Fruit fly (Drosophila melanogaster) whole organism, adult: ENCODE results near the gene ras.

ENCODE experiments used
- CG11617 ChIP-seq: fragments of 200-800 bp; sonication (Bioruptor generic); optimal IDR thresholded peaks from 2 replicates; lab custom pipeline; 2017; ENCODE audit warnings: mild to moderate bottlenecking, missing biosample characterization, missing genetic modification reagents, missing genetic modification characterization
- CG12768 ChIP-seq: fragments of 200-800 bp; sonication (Bioruptor generic); optimal IDR thresholded peaks from 2 replicates; lab custom pipeline; 2017; ENCODE audit warnings: missing biosample characterization, missing genetic modification characterization, mild to moderate bottlenecking, moderate library complexity, missing genetic modification reagents
- CG14711 ChIP-seq: fragments of 200-800 bp; sonication (Bioruptor generic); optimal IDR thresholded peaks from 2 replicates; lab custom pipeline; 2018; ENCODE audit warnings: missing biosample characterization, mild to moderate bottlenecking, missing genetic modification characterization, moderate library complexity
- CG1620 ChIP-seq: fragments of 200-800 bp; sonication (Bioruptor generic); optimal IDR thresholded peaks from 2 replicates; lab custom pipeline; 2016; ENCODE audit warnings: missing biosample characterization, missing genetic modification characterization
- CG33017 ChIP-seq: fragments of 200-800 bp; sonication (Bioruptor generic); optimal IDR thresholded peaks from 2 replicates; lab custom pipeline; 2018; ENCODE audit warnings: missing biosample characterization, mild to moderate bottlenecking, missing genetic modification characterization, moderate library complexity
- CG5204 ChIP-seq: fragments of 200-800 bp; sonication (Bioruptor generic); optimal IDR thresholded peaks from 2 replicates; lab custom pipeline; 2016; ENCODE audit warnings: missing biosample characterization, missing genetic modification characterization
- CG7045 ChIP-seq: fragments of 200-800 bp; sonication (Bioruptor generic); optimal IDR thresholded peaks from 2 replicates; lab custom pipeline; 2017; ENCODE audit warnings: missing biosample characterization, mild to moderate bottlenecking, missing genetic modification characterization
- CG7101 ChIP-seq: fragments of 200-800 bp; sonication (Bioruptor generic); optimal IDR thresholded peaks from 2 replicates; lab custom pipeline; 2018; ENCODE audit warnings: missing biosample characterization, mild to moderate bottlenecking, missing genetic modification characterization, moderate library complexity
- Clk ChIP-seq: fragments of 200-800 bp; sonication (Bioruptor generic); optimal IDR thresholded peaks from 2 replicates; lab custom pipeline; 2017; ENCODE audit warnings: missing biosample characterization, missing genetic modification characterization
- Crg-1 ChIP-seq: fragments of 200-800 bp; sonication (Bioruptor generic); optimal IDR thresholded peaks from 2 replicates; lab custom pipeline; 2016; ENCODE audit warnings: missing biosample characterization, missing genetic modification characterization
- Hr96 ChIP-seq: fragments of 200-800 bp; sonication (Bioruptor generic); optimal IDR thresholded peaks from 2 replicates; lab custom pipeline; 2016; ENCODE audit warnings: missing biosample characterization, missing genetic modification characterization
- Mnt ChIP-seq: fragments of 200-800 bp; sonication (Bioruptor generic); optimal IDR thresholded peaks from 2 replicates; lab custom pipeline; 2016; ENCODE audit warnings: missing biosample characterization, mild to moderate bottlenecking, missing genetic modification characterization
- bab1 ChIP-seq: fragments of 200-800 bp; sonication (Bioruptor generic); optimal IDR thresholded peaks from 3 replicates; lab custom pipeline; 2019; ENCODE audit warnings: missing biosample characterization, mild to moderate bottlenecking, missing genetic modification characterization, moderate library complexity
- cic ChIP-seq: fragments of 200-800 bp; sonication (Bioruptor generic); optimal IDR thresholded peaks from 2 replicates; lab custom pipeline; 2017; ENCODE audit warnings: missing biosample characterization, mild to moderate bottlenecking, missing genetic modification characterization, moderate library complexity
- cnc ChIP-seq, 2 experiments: fragments of >200 bp; optimal IDR thresholded peaks; 2 replicates each; lab custom pipeline; 2017
- kay ChIP-seq: fragments of 200-800 bp; sonication (Bioruptor generic); peaks from one replicate; lab custom pipeline; 2016; ENCODE audit warnings: missing biosample characterization, missing genetic modification characterization, borderline replicate concordance
- ovo ChIP-seq: fragments of 200-800 bp; sonication (Bioruptor generic); optimal IDR thresholded peaks from 2 replicates; lab custom pipeline; 2016; ENCODE audit warnings: missing biosample characterization, missing genetic modification characterization
- pad ChIP-seq: fragments of 200-800 bp; sonication (Bioruptor generic); optimal IDR thresholded peaks from 3 replicates; lab custom pipeline; 2017; ENCODE audit warnings: missing biosample characterization, missing genetic modification characterization, mild to moderate bottlenecking, moderate library complexity, missing genetic modification reagents
- tj ChIP-seq: fragments of 200-800 bp; sonication (Bioruptor generic); optimal IDR thresholded peaks from 3 replicates; lab custom pipeline; 2017; ENCODE audit warnings: missing biosample characterization, mild to moderate bottlenecking, missing genetic modification characterization, moderate library complexity
- toe ChIP-seq: fragments of 200-800 bp; sonication (Bioruptor generic); optimal IDR thresholded peaks from 2 replicates; lab custom pipeline; 2016; ENCODE audit warnings: missing biosample characterization, missing genetic modification characterization

The ras gene

DNA sequence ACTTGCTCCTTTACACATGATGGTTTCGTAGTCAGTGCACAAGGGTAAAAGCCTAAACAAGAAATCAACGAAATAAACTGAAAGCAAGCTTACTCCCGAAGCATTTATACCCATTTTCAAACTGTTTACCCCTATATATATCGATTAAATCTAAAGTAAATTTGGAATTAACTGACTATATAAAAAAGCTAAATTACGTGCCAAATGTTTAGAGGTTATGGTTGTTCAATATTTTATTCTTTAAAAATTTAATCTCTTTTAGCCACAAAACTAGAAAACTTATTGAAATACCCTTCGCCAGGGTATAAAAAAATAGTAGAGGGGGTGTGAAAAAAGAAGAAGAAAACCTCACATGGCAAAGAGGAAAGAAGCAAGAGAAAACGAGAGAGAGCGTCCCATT, 12.5 kb upstream of the ras start:
- no peak for TF ChIP-seq CG12768
- TF ChIP-seq CG14711 (tag; lab: Kevin White, UChicago), result no peak
- no peak for TF ChIP-seq pad (GFP tag; lab: Kevin White, UChicago)
- TF ChIP-seq tj (GFP tag; lab: Kevin White, UChicago), result no peak
- no peak for TF ChIP-seq CG7045 (GFP tag; lab: Kevin White, UChicago)
- TF ChIP-seq Mnt (GFP tag; lab: Kevin White, UChicago), result no peak
- no peak for TF ChIP-seq ovo (GFP tag; lab: Kevin White, UChicago)

DNA sequence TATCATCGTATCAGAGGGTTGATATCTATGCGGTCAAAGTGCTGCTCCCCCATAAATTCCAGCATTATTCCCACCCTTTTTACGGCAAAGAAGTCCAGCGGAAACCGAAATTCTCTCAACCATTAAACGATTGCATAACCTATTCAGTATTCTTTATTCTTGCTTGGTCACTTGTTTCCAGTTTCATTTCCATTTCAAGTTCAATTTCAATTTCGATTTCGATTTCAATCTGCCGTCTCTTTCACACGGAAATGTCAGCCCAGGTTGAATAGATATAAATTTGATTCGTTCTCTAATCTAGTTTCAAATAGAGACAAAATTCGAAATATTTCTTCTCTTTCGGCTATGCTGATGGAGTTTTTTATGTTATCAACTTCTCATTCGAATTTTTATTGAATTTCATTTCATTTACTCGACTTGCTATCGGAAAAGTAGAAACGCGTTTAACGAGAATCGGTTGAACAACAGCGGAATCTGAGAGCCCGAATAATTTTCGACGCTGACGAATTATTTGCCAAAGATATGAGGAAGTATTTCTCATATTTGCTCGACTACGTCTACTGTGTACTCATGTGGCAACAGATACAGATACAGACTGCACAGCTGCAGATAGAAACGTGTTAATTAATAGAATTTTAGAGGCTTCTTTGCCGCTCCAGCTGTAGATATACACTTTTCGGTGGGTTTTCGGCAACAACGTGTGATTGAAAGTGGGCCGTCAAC, 11.4 kb upstream of the ras start:
- TF ChIP-seq CG12768 (no peak), CG7101 (tag; lab: Kevin White, UChicago) (no peak)

DNA sequence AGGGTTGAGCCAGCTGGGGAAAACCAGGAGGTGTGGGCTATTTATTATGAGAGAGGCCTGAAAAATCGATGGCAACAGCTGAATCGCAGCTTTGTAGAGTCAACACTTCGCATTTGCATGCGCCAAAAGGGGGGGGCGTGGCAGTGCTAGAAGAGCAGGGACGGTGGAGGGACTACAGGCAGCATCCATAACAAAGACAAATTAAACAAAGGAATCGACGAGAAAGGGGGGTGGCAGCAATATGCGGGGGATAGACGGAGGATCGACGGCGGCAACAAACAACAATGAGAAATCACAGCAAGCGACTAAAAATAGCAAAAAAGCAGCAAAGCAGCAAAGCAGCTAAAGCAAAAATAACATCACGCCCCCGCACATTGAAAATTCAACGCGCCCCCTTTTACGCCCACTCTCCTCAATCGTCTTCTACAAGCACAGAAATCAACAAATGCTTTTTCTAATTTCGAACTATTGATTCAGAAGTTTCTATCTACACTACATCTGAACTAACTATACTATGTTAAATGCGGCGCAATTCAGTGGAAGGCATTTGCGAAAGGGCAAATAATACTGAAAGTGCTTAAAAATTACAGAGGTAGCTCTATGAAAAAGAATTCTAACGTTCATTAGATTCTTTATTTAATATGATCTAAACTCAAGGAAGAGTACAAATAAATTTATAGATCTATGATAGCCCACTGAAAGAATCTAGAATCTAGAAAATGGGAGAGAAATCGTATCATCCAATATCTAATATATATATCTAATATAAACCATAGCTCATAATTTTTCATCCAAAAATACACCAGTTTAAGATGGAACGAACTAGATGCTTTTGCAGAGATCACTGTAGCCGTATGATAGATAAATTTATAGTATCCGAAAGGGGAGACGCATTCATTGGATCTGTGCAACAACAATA, 9.3 kb upstream of the ras start:
- TF ChIP-seq cnc (optimal IDR thresholded peaks at IDR 0.05; lab: Kevin White, UChicago), result no peak
- TF ChIP-seq CG7045 (GFP tag; lab: Kevin White, UChicago), result no peak
- TF ChIP-seq kay, result peak; percentile 6
- peak; percentile 56 for TF ChIP-seq CG7101 (tag; lab: Kevin White, UChicago)
- TF ChIP-seq CG14711 (tag; lab: Kevin White, UChicago), result peak; percentile 60

DNA sequence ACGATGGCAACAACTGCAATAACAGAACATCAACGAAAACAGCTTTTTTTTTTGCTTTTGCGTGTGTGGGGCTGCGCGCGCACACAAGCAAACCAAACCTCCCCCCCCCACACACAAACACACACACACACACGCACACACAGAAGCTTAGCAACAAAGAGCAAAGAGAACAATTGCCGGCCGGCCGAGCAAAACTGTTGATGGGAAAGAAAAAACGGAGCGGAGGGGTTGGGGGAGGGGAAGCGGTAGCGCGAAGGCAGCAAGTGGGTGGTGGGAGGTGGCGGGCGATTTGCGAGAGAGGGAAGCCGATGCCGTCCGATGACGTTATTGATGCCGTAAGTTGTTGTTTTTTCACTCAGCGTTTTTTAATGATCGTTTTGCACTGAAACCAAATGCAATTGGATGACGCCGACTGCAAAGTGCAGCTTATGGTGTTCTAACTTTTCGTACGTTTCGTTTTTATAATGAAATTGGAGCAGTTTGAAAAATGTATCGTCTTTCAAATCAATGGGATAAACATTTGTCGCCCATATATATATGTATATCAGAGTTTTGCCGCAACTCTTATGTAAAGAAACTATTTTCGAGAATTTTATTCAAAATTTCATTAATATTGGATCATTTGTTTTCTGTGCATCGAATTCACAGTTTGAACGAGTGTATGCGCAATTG, 8.5 kb upstream of the ras start:
- TF ChIP-seq pad (GFP tag; lab: Kevin White, UChicago), result peak; percentile 33
- no peak for TF ChIP-seq cnc (optimal IDR thresholded peaks at IDR 0.05; lab: Kevin White, UChicago)
- no peak for TF ChIP-seq bab1 (GFP tag; lab: Kevin White, UChicago)
- TF ChIP-seq CG14711 (tag; lab: Kevin White, UChicago), result peak; percentile 36
- TF ChIP-seq CG7101 (tag; lab: Kevin White, UChicago), result peak; percentile 66
- TF ChIP-seq Hr96 (GFP tag; lab: Kevin White, UChicago), result peak; percentile 39
- TF ChIP-seq CG11617 (GFP tag; lab: Kevin White, UChicago), result peak; percentile 55
- peak; percentile 44 for TF ChIP-seq Mnt (GFP tag; lab: Kevin White, UChicago)
- peak; percentile 64 for TF ChIP-seq CG5204
- peak; percentile 82 for TF ChIP-seq cic (GFP tag; lab: Kevin White, UChicago)
- peak; percentile 44 for TF ChIP-seq toe (GFP tag; lab: Kevin White, UChicago)
- TF ChIP-seq CG1620 (GFP tag; lab: Kevin White, UChicago), result no peak
- TF ChIP-seq ovo (GFP tag; lab: Kevin White, UChicago), result peak; percentile 46
- no peak for TF ChIP-seq Clk (GFP tag; lab: Kevin White, UChicago)
- peak; percentile 53 for TF ChIP-seq CG12768
- TF ChIP-seq CG33017 (tag; lab: Kevin White, UChicago), result peak; percentile 11
- TF ChIP-seq CG7045 (GFP tag; lab: Kevin White, UChicago), result peak; percentile 30
- no peak for TF ChIP-seq Crg-1
- TF ChIP-seq kay, result peak; percentile 84
- peak; percentile 83 for TF ChIP-seq tj (GFP tag; lab: Kevin White, UChicago)

DNA sequence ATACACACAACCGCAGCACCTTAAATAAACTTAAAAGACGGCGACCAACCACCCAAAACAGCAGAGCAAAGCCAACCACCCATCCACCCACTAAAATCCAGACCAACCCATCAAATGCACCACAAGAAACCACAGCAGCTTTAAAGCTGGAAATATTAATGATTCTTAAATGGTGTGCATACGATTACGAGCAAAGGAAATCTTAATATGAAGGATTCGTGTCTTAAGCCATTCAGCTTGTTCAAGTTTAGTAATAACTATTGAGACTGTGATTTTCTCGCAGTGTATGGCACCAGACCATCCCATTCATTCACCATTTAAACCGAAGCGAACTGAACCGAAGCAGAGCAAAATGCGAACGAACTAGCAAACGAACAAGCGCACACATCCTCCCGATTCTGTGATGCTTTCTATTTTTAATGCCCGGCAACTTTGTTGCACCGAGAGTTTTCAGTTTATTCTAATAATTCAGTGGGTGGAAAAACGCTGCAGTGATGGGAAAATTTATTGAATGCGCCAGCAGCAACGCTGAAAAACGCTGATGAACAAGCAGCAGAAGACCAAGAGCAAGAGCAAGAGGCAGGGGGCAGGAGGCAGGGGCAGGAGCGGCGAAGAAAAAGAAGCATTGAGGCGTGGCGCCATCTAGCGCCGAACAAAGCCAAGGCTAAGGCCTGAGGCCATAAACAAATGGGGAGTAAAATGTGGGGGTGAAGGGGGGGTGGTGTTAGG, 6.7 kb upstream of the ras start:
- TF ChIP-seq CG12768 (peak; percentile 31), ovo (GFP tag; lab: Kevin White, UChicago) (no peak), CG33017 (tag; lab: Kevin White, UChicago) (peak; percentile 31), tj (GFP tag; lab: Kevin White, UChicago) (peak; percentile 15), Hr96 (GFP tag; lab: Kevin White, UChicago) (peak; percentile 47), CG7045 (GFP tag; lab: Kevin White, UChicago) (peak; percentile 40), toe (GFP tag; lab: Kevin White, UChicago) (no peak), Clk (GFP tag; lab: Kevin White, UChicago) (peak; percentile 72), CG14711 (tag; lab: Kevin White, UChicago) (peak; percentile 61), CG1620 (GFP tag; lab: Kevin White, UChicago) (no peak), CG11617 (GFP tag; lab: Kevin White, UChicago) (peak; percentile 37), Mnt (GFP tag; lab: Kevin White, UChicago) (peak; percentile 26), CG5204 (peak; percentile 42), Crg-1 (no peak), CG7101 (tag; lab: Kevin White, UChicago) (peak; percentile 63)
